Fruit fly (Drosophila melanogaster) whole organism, prepupa: ENCODE measurements around the gene Hsp26.

Experiments
- Blimp-1 ChIP-seq: fragments of 200-800 bp; sonication (Bioruptor generic); optimal IDR thresholded peaks from 3 replicates; lab custom pipeline; 2017; ENCODE audit warnings: missing biosample characterization, missing genetic modification characterization, mild to moderate bottlenecking, moderate library complexity, missing genetic modification reagents
- CG10631 ChIP-seq: fragments of 200-800 bp; sonication (Bioruptor generic); optimal IDR thresholded peaks from 2 replicates; lab custom pipeline; 2016; ENCODE audit warnings: missing biosample characterization, missing genetic modification characterization
- CG10669 ChIP-seq: fragments of 200-800 bp; sonication (Bioruptor generic); optimal IDR thresholded peaks from 3 replicates; lab custom pipeline; 2018; ENCODE audit warnings: missing biosample characterization, mild to moderate bottlenecking, missing genetic modification characterization, moderate library complexity
- CG11294 ChIP-seq: fragments of 200-800 bp; sonication (Bioruptor generic); IDR thresholded peaks from 2 replicates; pipeline ENCODE4 v1.3.6; 2022; ENCODE audit warnings: missing biosample characterization, missing genetic modification characterization
- CG11902 ChIP-seq: fragments of 200-800 bp; sonication (Bioruptor generic); optimal IDR thresholded peaks from 3 replicates; lab custom pipeline; 2016; ENCODE audit warnings: missing biosample characterization, missing genetic modification characterization
- CG15336 ChIP-seq: fragments of 200-800 bp; sonication (Bioruptor generic); IDR thresholded peaks from 2 replicates; pipeline ENCODE4 v1.3.6; 2022; ENCODE audit warnings: missing biosample characterization, missing genetic modification characterization
- CG1621 ChIP-seq: fragments of 200-800 bp; sonication (Bioruptor generic); optimal IDR thresholded peaks from 3 replicates; lab custom pipeline; 2018; ENCODE audit warnings: missing biosample characterization, mild to moderate bottlenecking, missing genetic modification characterization
- CG16779 ChIP-seq: fragments of 200-800 bp; sonication (Bioruptor generic); optimal IDR thresholded peaks from 3 replicates; lab custom pipeline; 2017; ENCODE audit warnings: missing biosample characterization, mild to moderate bottlenecking, missing genetic modification characterization
- CG3032 ChIP-seq: fragments of 200-800 bp; optimal IDR thresholded peaks from 2 replicates; lab custom pipeline; 2019; ENCODE audit warnings: missing biosample characterization, mild to moderate bottlenecking, missing genetic modification characterization, moderate library complexity
- CG31627 ChIP-seq: fragments of 200-800 bp; sonication (Bioruptor generic); optimal IDR thresholded peaks from 3 replicates; lab custom pipeline; 2016; ENCODE audit warnings: missing biosample characterization, missing genetic modification characterization
- CG32006 ChIP-seq: fragments of 200-800 bp; sonication (Bioruptor generic); optimal IDR thresholded peaks from 3 replicates; lab custom pipeline; 2017; ENCODE audit warnings: missing biosample characterization, mild to moderate bottlenecking, missing genetic modification characterization
- CG34406 ChIP-seq: fragments of 200-800 bp; sonication (Bioruptor generic); optimal IDR thresholded peaks from 3 replicates; lab custom pipeline; 2016; ENCODE audit warnings: missing biosample characterization, missing genetic modification characterization
- CG4318 ChIP-seq: fragments of 200-800 bp; sonication (Bioruptor generic); optimal IDR thresholded peaks from 3 replicates; lab custom pipeline; 2017; ENCODE audit warnings: missing biosample characterization, mild to moderate bottlenecking, missing genetic modification characterization
- CG6276 ChIP-seq: fragments of 200-800 bp; sonication (Bioruptor generic); optimal IDR thresholded peaks from 2 replicates; lab custom pipeline; 2017; ENCODE audit warnings: missing biosample characterization, mild to moderate bottlenecking, missing genetic modification characterization
- CG6792 ChIP-seq: fragments of 200-800 bp; sonication (Bioruptor generic); optimal IDR thresholded peaks from 3 replicates; lab custom pipeline; 2016; ENCODE audit warnings: missing biosample characterization, missing genetic modification characterization
- CG6808 ChIP-seq: fragments of 200-800 bp; sonication (Bioruptor generic); optimal IDR thresholded peaks from 3 replicates; lab custom pipeline; 2017; ENCODE audit warnings: missing biosample characterization, missing genetic modification characterization, mild to moderate bottlenecking, moderate library complexity, missing genetic modification reagents
- CG6854 ChIP-seq: fragments of 200-800 bp; sonication (Bioruptor generic); optimal IDR thresholded peaks from 2 replicates; lab custom pipeline; 2017; ENCODE audit warnings: missing biosample characterization, mild to moderate bottlenecking, missing genetic modification characterization
- CG7368 ChIP-seq: fragments of 200-800 bp; sonication (Bioruptor generic); optimal IDR thresholded peaks from 3 replicates; lab custom pipeline; 2016; ENCODE audit warnings: missing biosample characterization, missing genetic modification characterization
- CG8119 ChIP-seq: fragments of 200-800 bp; sonication (Bioruptor generic); IDR thresholded peaks from 3 replicates; pipeline ENCODE4 v1.3.6; 2022; ENCODE audit warnings: missing biosample characterization, missing genetic modification characterization
- CG8319 ChIP-seq: fragments of 200-800 bp; sonication (Bioruptor generic); optimal IDR thresholded peaks from 3 replicates; lab custom pipeline; 2016; ENCODE audit warnings: missing biosample characterization, missing genetic modification characterization
- CG9139 ChIP-seq: fragments of 200-800 bp; sonication (Bioruptor generic); optimal IDR thresholded peaks from 3 replicates; lab custom pipeline; 2017; ENCODE audit warnings: missing biosample characterization, mild to moderate bottlenecking, missing genetic modification characterization
- Eip75B ChIP-seq: fragments of 200-800 bp; sonication (Bioruptor generic); optimal IDR thresholded peaks from 3 replicates; lab custom pipeline; 2016; ENCODE audit warnings: missing biosample characterization, missing genetic modification characterization
- Eip78C ChIP-seq: fragments of 200-800 bp; sonication (Bioruptor generic); peaks from one replicate; lab custom pipeline; 2016; ENCODE audit warnings: missing biosample characterization, missing genetic modification characterization
- Ets21C ChIP-seq: fragments of 200-800 bp; sonication (Bioruptor generic); optimal IDR thresholded peaks from 3 replicates; lab custom pipeline; 2016; ENCODE audit warnings: missing biosample characterization, missing genetic modification characterization
- Ets96B ChIP-seq: fragments of 200-800 bp; optimal IDR thresholded peaks from 2 replicates; lab custom pipeline; 2019; ENCODE audit warnings: missing biosample characterization, mild to moderate bottlenecking, missing genetic modification characterization, moderate library complexity
- Gug ChIP-seq: fragments of 200-800 bp; sonication (Bioruptor generic); IDR thresholded peaks from 2 replicates; pipeline ENCODE4 v1.3.6; 2022; ENCODE audit warnings: missing biosample characterization, missing genetic modification characterization
- Hr38 ChIP-seq: sonication (Bioruptor generic); optimal IDR thresholded peaks from 2 replicates; lab custom pipeline; 2016; ENCODE audit warnings: missing biosample characterization, missing genetic modification characterization
- Hr4 ChIP-seq: fragments of 200-800 bp; sonication (Bioruptor generic); optimal IDR thresholded peaks from 3 replicates; lab custom pipeline; 2016; ENCODE audit warnings: missing biosample characterization, missing genetic modification characterization
- Met ChIP-seq: fragments of 200-800 bp; sonication (Bioruptor generic); optimal IDR thresholded peaks from 3 replicates; lab custom pipeline; 2016; ENCODE audit warnings: missing biosample characterization, missing genetic modification characterization
- OdsH ChIP-seq: fragments of 200-800 bp; sonication (Bioruptor generic); optimal IDR thresholded peaks from 3 replicates; lab custom pipeline; 2016; ENCODE audit warnings: missing biosample characterization, missing genetic modification characterization
- Smox ChIP-seq: fragments of 200-800 bp; sonication (Bioruptor generic); optimal IDR thresholded peaks from 3 replicates; lab custom pipeline; 2016; ENCODE audit warnings: missing biosample characterization, missing genetic modification characterization
- Sox102F ChIP-seq: fragments of 200-800 bp; sonication (Bioruptor generic); optimal IDR thresholded peaks from 2 replicates; lab custom pipeline; 2016; ENCODE audit warnings: missing biosample characterization, mild to moderate bottlenecking, missing genetic modification characterization
- acj6 ChIP-seq: fragments of 200-800 bp; sonication (Bioruptor generic); optimal IDR thresholded peaks from 3 replicates; lab custom pipeline; 2016; ENCODE audit warnings: missing biosample characterization, missing genetic modification characterization
- cyc ChIP-seq: fragments of 200-800 bp; sonication (Bioruptor generic); optimal IDR thresholded peaks from 3 replicates; lab custom pipeline; 2016; ENCODE audit warnings: missing biosample characterization, missing genetic modification characterization
- dac ChIP-seq: fragments of 200-800 bp; sonication (Bioruptor generic); optimal IDR thresholded peaks from 2 replicates; lab custom pipeline; 2017; ENCODE audit warnings: missing biosample characterization, mild to moderate bottlenecking, missing genetic modification characterization
- dsx ChIP-seq: fragments of 200-800 bp; optimal IDR thresholded peaks from 3 replicates; lab custom pipeline; 2019; ENCODE audit warnings: missing biosample characterization, mild to moderate bottlenecking, missing genetic modification characterization, moderate library complexity; ENCODE audit not compliant: poor library complexity, severe bottlenecking
- eg ChIP-seq: fragments of 200-800 bp; sonication (Bioruptor generic); IDR thresholded peaks from 3 replicates; pipeline ENCODE4 v1.3.6; 2022; ENCODE audit warnings: missing biosample characterization, missing genetic modification characterization
- esn ChIP-seq: fragments of 200-800 bp; sonication (Bioruptor generic); optimal IDR thresholded peaks from 2 replicates; lab custom pipeline; 2016; ENCODE audit warnings: missing biosample characterization, mild to moderate bottlenecking, missing genetic modification characterization, moderate library complexity
- fd59A ChIP-seq: fragments of 200-800 bp; sonication (Bioruptor generic); optimal IDR thresholded peaks from 2 replicates; lab custom pipeline; 2017; ENCODE audit warnings: missing biosample characterization, mild to moderate bottlenecking, missing genetic modification characterization, missing genetic modification reagents
- fd85E ChIP-seq: fragments of 200-800 bp; sonication (Bioruptor generic); optimal IDR thresholded peaks from 3 replicates; lab custom pipeline; 2016; ENCODE audit warnings: missing biosample characterization, missing genetic modification characterization
- fkh ChIP-seq: fragments of 200-800 bp; sonication (Bioruptor generic); optimal IDR thresholded peaks from 3 replicates; lab custom pipeline; 2017; ENCODE audit warnings: missing biosample characterization, mild to moderate bottlenecking, missing genetic modification characterization, moderate library complexity
- lz ChIP-seq: fragments of 200-800 bp; sonication (Bioruptor generic); optimal IDR thresholded peaks from 3 replicates; lab custom pipeline; 2016; ENCODE audit warnings: missing biosample characterization, missing genetic modification characterization
- net ChIP-seq: fragments of 200-800 bp; sonication (Bioruptor generic); optimal IDR thresholded peaks from 3 replicates; lab custom pipeline; 2016; ENCODE audit warnings: missing biosample characterization, missing genetic modification characterization
- pdm3 ChIP-seq: fragments of 200-800 bp; sonication (Bioruptor generic); optimal IDR thresholded peaks from 3 replicates; lab custom pipeline; 2016; ENCODE audit warnings: missing biosample characterization, missing genetic modification characterization
- salr ChIP-seq, 2 experiments: fragments of 200-800 bp; sonication (Bioruptor generic); optimal IDR thresholded peaks; 3 replicates each; lab custom pipeline; 2016 to 2018; ENCODE audit warnings: missing biosample characterization in 2 of 2, missing genetic modification characterization in 2 of 2, mild to moderate bottlenecking in 1 of 2
- spab ChIP-seq: fragments of 200-800 bp; sonication (Bioruptor generic); optimal IDR thresholded peaks from 2 replicates; lab custom pipeline; 2017; ENCODE audit warnings: missing biosample characterization, mild to moderate bottlenecking, missing genetic modification characterization, missing genetic modification reagents
- ss ChIP-seq, 2 experiments: fragments of 200-800 bp; sonication (Bioruptor generic); optimal IDR thresholded peaks; 2 replicates in 1 of 2; 3 replicates in 1 of 2; lab custom pipeline; 2017 to 2018; ENCODE audit warnings: mild to moderate bottlenecking in 2 of 2, missing biosample characterization in 2 of 2, missing genetic modification characterization in 2 of 2, moderate library complexity in 1 of 2
- vri ChIP-seq: fragments of 200-800 bp; sonication (Bioruptor generic); optimal IDR thresholded peaks from 3 replicates; lab custom pipeline; 2016; ENCODE audit warnings: missing biosample characterization, mild to moderate bottlenecking, missing genetic modification characterization

Hsp26 gene

dm6 chr3L:9426656-9427294, 49.5 kb upstream of the Hsp26 start, which contains the start of the genes Atat and Shc (continued):
- TF ChIP-seq CG31627 (GFP tag; lab: Kevin White, UChicago) (peak; percentile 100), Ets21C (GFP tag; lab: Kevin White, UChicago) (peak; percentile 99), Eip75B (GFP tag; lab: Kevin White, UChicago) (peak; percentile 98), spab (GFP tag; lab: Kevin White, UChicago) (peak; percentile 95), CG3032 (tag; lab: Kevin White, UChicago) (peak; percentile 99), dsx (GFP tag; lab: Kevin White, UChicago) (peak; percentile 93), eg (peak; percentile 99), Ets96B (peak; percentile 97), CG34406 (GFP tag; lab: Kevin White, UChicago) (peak; percentile 98), CG6792 (GFP tag; lab: Kevin White, UChicago) (peak; percentile 98), CG8319 (GFP tag; lab: Kevin White, UChicago) (peak; percentile 99), CG7368 (GFP tag; lab: Kevin White, UChicago) (peak; percentile 98), lz (peak; percentile 99), esn (GFP tag; lab: Kevin White, UChicago) (peak; percentile 99), CG16779 (tag; lab: Kevin White, UChicago) (peak; percentile 94), dac (peak; percentile 98), fd85E (GFP tag; lab: Kevin White, UChicago) (peak; percentile 95)

DNA sequence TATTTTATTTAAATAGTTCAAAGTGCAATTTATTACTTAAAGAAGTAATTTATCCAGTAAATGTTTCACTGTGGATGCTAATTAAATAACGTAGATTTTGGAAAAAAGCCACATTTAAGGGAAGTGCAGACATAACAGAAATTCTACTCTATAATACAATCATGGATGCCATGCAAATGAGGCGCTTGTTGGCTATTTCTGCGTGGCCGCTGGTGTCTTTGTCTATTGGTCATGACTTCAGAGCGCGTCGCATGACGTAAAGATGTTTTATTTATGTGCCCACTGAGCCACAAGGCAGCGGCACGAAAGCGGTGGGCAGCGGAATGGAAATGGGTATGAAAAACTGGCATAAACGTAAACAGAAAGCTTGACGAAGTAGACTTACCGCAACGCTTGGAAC, 48.6 kb upstream of the Hsp26 start:
- TF ChIP-seq cyc (GFP tag; lab: Kevin White, UChicago) (no peak), CG7368 (GFP tag; lab: Kevin White, UChicago) (no peak), Ets96B (no peak), vri (GFP tag; lab: Kevin White, UChicago) (peak; percentile 22), Smox (GFP tag; lab: Kevin White, UChicago) (no peak), CG10631 (GFP tag; lab: Kevin White, UChicago) (no peak), pdm3 (GFP tag; lab: Kevin White, UChicago) (no peak), CG11294 (GFP tag; lab: Robert Waterston, UW) (no peak), Hr4 (GFP tag; lab: Kevin White, UChicago) (peak; percentile 63), CG32006 (GFP tag; lab: Kevin White, UChicago) (peak; percentile 64), ss (GFP tag; optimal IDR thresholded peaks at IDR 0.05; lab: Kevin White, UChicago) (no peak), net (GFP tag; lab: Kevin White, UChicago) (peak; percentile 31), CG6808 (GFP tag; lab: Kevin White, UChicago) (no peak), Eip75B (GFP tag; lab: Kevin White, UChicago) (no peak), CG11902 (GFP tag; lab: Kevin White, UChicago) (no peak), CG15336 (GFP tag; lab: Robert Waterston, UW) (peak; percentile 55), CG1621 (tag; lab: Kevin White, UChicago) (no peak), OdsH (no peak), Eip78C (GFP tag; lab: Kevin White, UChicago) (peak; percentile 36), CG6854 (GFP tag; lab: Kevin White, UChicago) (no peak), CG6276 (GFP tag; lab: Kevin White, UChicago) (peak; percentile 10), fkh (GFP tag; lab: Kevin White, UChicago) (no peak), CG31627 (GFP tag; lab: Kevin White, UChicago) (no peak), Hr38 (no peak), dsx (GFP tag; lab: Kevin White, UChicago) (no peak), Met (GFP tag; lab: Kevin White, UChicago) (no peak), lz (no peak), fd59A (no peak), acj6 (no peak), CG9139 (GFP tag; lab: Kevin White, UChicago) (no peak), CG4318 (GFP tag; lab: Kevin White, UChicago) (peak; percentile 0), Blimp-1 (GFP tag; lab: Kevin White, UChicago) (no peak), CG8119 (GFP tag; lab: Robert Waterston, UW) (peak; percentile 35; the same call in 2 of the 3 replicates), Gug (GFP tag; lab: Robert Waterston, UW) (no peak), salr (GFP tag; optimal IDR thresholded peaks at IDR 0.05; lab: Kevin White, UChicago) (no peak), CG10669 (GFP tag; lab: Kevin White, UChicago) (no peak), Sox102F (GFP tag; lab: Kevin White, UChicago) (no peak), spab (GFP tag; lab: Kevin White, UChicago) (no peak)
